Fruit fly (Drosophila melanogaster) whole organism, prepupa: ENCODE results near the gene hook.

Source experiments
- Blimp-1 ChIP-seq: fragments of 200-800 bp; sonication (Bioruptor generic); optimal IDR thresholded peaks from 3 replicates; lab custom pipeline; 2017; ENCODE audit warnings: missing biosample characterization, missing genetic modification characterization, mild to moderate bottlenecking, moderate library complexity, missing genetic modification reagents
- CG10631 ChIP-seq: fragments of 200-800 bp; sonication (Bioruptor generic); optimal IDR thresholded peaks from 2 replicates; lab custom pipeline; 2016; ENCODE audit warnings: missing biosample characterization, missing genetic modification characterization
- CG10669 ChIP-seq: fragments of 200-800 bp; sonication (Bioruptor generic); optimal IDR thresholded peaks from 3 replicates; lab custom pipeline; 2018; ENCODE audit warnings: missing biosample characterization, mild to moderate bottlenecking, missing genetic modification characterization, moderate library complexity
- CG11294 ChIP-seq: fragments of 200-800 bp; sonication (Bioruptor generic); IDR thresholded peaks from 2 replicates; pipeline ENCODE4 v1.3.6; 2022; ENCODE audit warnings: missing biosample characterization, missing genetic modification characterization
- CG11762 ChIP-seq: fragments of 200-800 bp; sonication (Bioruptor generic); optimal IDR thresholded peaks from 3 replicates; lab custom pipeline; 2016; ENCODE audit warnings: missing biosample characterization, missing genetic modification characterization; ENCODE audit not compliant: insufficient read depth
- CG15336 ChIP-seq: fragments of 200-800 bp; sonication (Bioruptor generic); IDR thresholded peaks from 2 replicates; pipeline ENCODE4 v1.3.6; 2022; ENCODE audit warnings: missing biosample characterization, missing genetic modification characterization
- CG1621 ChIP-seq: fragments of 200-800 bp; sonication (Bioruptor generic); optimal IDR thresholded peaks from 3 replicates; lab custom pipeline; 2018; ENCODE audit warnings: missing biosample characterization, mild to moderate bottlenecking, missing genetic modification characterization
- CG16779 ChIP-seq: fragments of 200-800 bp; sonication (Bioruptor generic); optimal IDR thresholded peaks from 3 replicates; lab custom pipeline; 2017; ENCODE audit warnings: missing biosample characterization, mild to moderate bottlenecking, missing genetic modification characterization
- CG3032 ChIP-seq: fragments of 200-800 bp; optimal IDR thresholded peaks from 2 replicates; lab custom pipeline; 2019; ENCODE audit warnings: missing biosample characterization, mild to moderate bottlenecking, missing genetic modification characterization, moderate library complexity
- CG32006 ChIP-seq: fragments of 200-800 bp; sonication (Bioruptor generic); optimal IDR thresholded peaks from 3 replicates; lab custom pipeline; 2017; ENCODE audit warnings: missing biosample characterization, mild to moderate bottlenecking, missing genetic modification characterization
- CG34406 ChIP-seq: fragments of 200-800 bp; sonication (Bioruptor generic); optimal IDR thresholded peaks from 3 replicates; lab custom pipeline; 2016; ENCODE audit warnings: missing biosample characterization, missing genetic modification characterization
- CG3919 ChIP-seq: fragments of 200-800 bp; sonication (Bioruptor generic); optimal IDR thresholded peaks from 3 replicates; lab custom pipeline; 2016; ENCODE audit warnings: missing biosample characterization, missing genetic modification characterization
- CG4318 ChIP-seq: fragments of 200-800 bp; sonication (Bioruptor generic); optimal IDR thresholded peaks from 3 replicates; lab custom pipeline; 2017; ENCODE audit warnings: missing biosample characterization, mild to moderate bottlenecking, missing genetic modification characterization
- CG6163 ChIP-seq: fragments of 200-800 bp; sonication (Bioruptor generic); IDR thresholded peaks from 3 replicates; pipeline ENCODE4 v1.3.6; 2022; ENCODE audit warnings: missing biosample characterization, missing genetic modification characterization
- CG6276 ChIP-seq: fragments of 200-800 bp; sonication (Bioruptor generic); optimal IDR thresholded peaks from 2 replicates; lab custom pipeline; 2017; ENCODE audit warnings: missing biosample characterization, mild to moderate bottlenecking, missing genetic modification characterization
- CG6792 ChIP-seq: fragments of 200-800 bp; sonication (Bioruptor generic); optimal IDR thresholded peaks from 3 replicates; lab custom pipeline; 2016; ENCODE audit warnings: missing biosample characterization, missing genetic modification characterization
- CG6854 ChIP-seq: fragments of 200-800 bp; sonication (Bioruptor generic); optimal IDR thresholded peaks from 2 replicates; lab custom pipeline; 2017; ENCODE audit warnings: missing biosample characterization, mild to moderate bottlenecking, missing genetic modification characterization
- CG7368 ChIP-seq: fragments of 200-800 bp; sonication (Bioruptor generic); optimal IDR thresholded peaks from 3 replicates; lab custom pipeline; 2016; ENCODE audit warnings: missing biosample characterization, missing genetic modification characterization
- CG8119 ChIP-seq: fragments of 200-800 bp; sonication (Bioruptor generic); IDR thresholded peaks from 3 replicates; pipeline ENCODE4 v1.3.6; 2022; ENCODE audit warnings: missing biosample characterization, missing genetic modification characterization
- CG8319 ChIP-seq: fragments of 200-800 bp; sonication (Bioruptor generic); optimal IDR thresholded peaks from 3 replicates; lab custom pipeline; 2016; ENCODE audit warnings: missing biosample characterization, missing genetic modification characterization
- CG8632 ChIP-seq: fragments of 200-800 bp; sonication (Bioruptor generic); optimal IDR thresholded peaks from 3 replicates; lab custom pipeline; 2016; ENCODE audit warnings: missing biosample characterization, missing genetic modification characterization
- CG9139 ChIP-seq: fragments of 200-800 bp; sonication (Bioruptor generic); optimal IDR thresholded peaks from 3 replicates; lab custom pipeline; 2017; ENCODE audit warnings: missing biosample characterization, mild to moderate bottlenecking, missing genetic modification characterization
- Eip75B ChIP-seq: fragments of 200-800 bp; sonication (Bioruptor generic); optimal IDR thresholded peaks from 3 replicates; lab custom pipeline; 2016; ENCODE audit warnings: missing biosample characterization, missing genetic modification characterization
- Eip78C ChIP-seq: fragments of 200-800 bp; sonication (Bioruptor generic); peaks from one replicate; lab custom pipeline; 2016; ENCODE audit warnings: missing biosample characterization, missing genetic modification characterization
- Eip93F ChIP-seq: fragments of 200-800 bp; sonication (Bioruptor generic); optimal IDR thresholded peaks from 2 replicates; lab custom pipeline; 2016; ENCODE audit warnings: missing biosample characterization, mild to moderate bottlenecking, missing genetic modification characterization
- Ets21C ChIP-seq: fragments of 200-800 bp; sonication (Bioruptor generic); optimal IDR thresholded peaks from 3 replicates; lab custom pipeline; 2016; ENCODE audit warnings: missing biosample characterization, missing genetic modification characterization
- Ets96B ChIP-seq: fragments of 200-800 bp; optimal IDR thresholded peaks from 2 replicates; lab custom pipeline; 2019; ENCODE audit warnings: missing biosample characterization, mild to moderate bottlenecking, missing genetic modification characterization, moderate library complexity
- Gug ChIP-seq: fragments of 200-800 bp; sonication (Bioruptor generic); IDR thresholded peaks from 2 replicates; pipeline ENCODE4 v1.3.6; 2022; ENCODE audit warnings: missing biosample characterization, missing genetic modification characterization
- Hr38 ChIP-seq: sonication (Bioruptor generic); optimal IDR thresholded peaks from 2 replicates; lab custom pipeline; 2016; ENCODE audit warnings: missing biosample characterization, missing genetic modification characterization
- Hr39 ChIP-seq: fragments of 200-800 bp; sonication (Bioruptor generic); optimal IDR thresholded peaks from 2 replicates; lab custom pipeline; 2016; ENCODE audit warnings: missing biosample characterization, missing genetic modification characterization
- Hr4 ChIP-seq: fragments of 200-800 bp; sonication (Bioruptor generic); optimal IDR thresholded peaks from 3 replicates; lab custom pipeline; 2016; ENCODE audit warnings: missing biosample characterization, missing genetic modification characterization
- Met ChIP-seq: fragments of 200-800 bp; sonication (Bioruptor generic); optimal IDR thresholded peaks from 3 replicates; lab custom pipeline; 2016; ENCODE audit warnings: missing biosample characterization, missing genetic modification characterization
- OdsH ChIP-seq: fragments of 200-800 bp; sonication (Bioruptor generic); optimal IDR thresholded peaks from 3 replicates; lab custom pipeline; 2016; ENCODE audit warnings: missing biosample characterization, missing genetic modification characterization
- Smox ChIP-seq: fragments of 200-800 bp; sonication (Bioruptor generic); optimal IDR thresholded peaks from 3 replicates; lab custom pipeline; 2016; ENCODE audit warnings: missing biosample characterization, missing genetic modification characterization
- Sox102F ChIP-seq: fragments of 200-800 bp; sonication (Bioruptor generic); optimal IDR thresholded peaks from 2 replicates; lab custom pipeline; 2016; ENCODE audit warnings: missing biosample characterization, mild to moderate bottlenecking, missing genetic modification characterization
- Sox15 ChIP-seq: fragments of 200-800 bp; sonication (Bioruptor generic); optimal IDR thresholded peaks from 3 replicates; lab custom pipeline; 2016; ENCODE audit warnings: missing biosample characterization, missing genetic modification characterization
- achi ChIP-seq: fragments of 200-800 bp; sonication (Bioruptor generic); optimal IDR thresholded peaks from 3 replicates; lab custom pipeline; 2016; ENCODE audit warnings: missing biosample characterization, missing genetic modification characterization
- acj6 ChIP-seq: fragments of 200-800 bp; sonication (Bioruptor generic); optimal IDR thresholded peaks from 3 replicates; lab custom pipeline; 2016; ENCODE audit warnings: missing biosample characterization, missing genetic modification characterization
- cyc ChIP-seq: fragments of 200-800 bp; sonication (Bioruptor generic); optimal IDR thresholded peaks from 3 replicates; lab custom pipeline; 2016; ENCODE audit warnings: missing biosample characterization, missing genetic modification characterization
- dsx ChIP-seq: fragments of 200-800 bp; optimal IDR thresholded peaks from 3 replicates; lab custom pipeline; 2019; ENCODE audit warnings: missing biosample characterization, mild to moderate bottlenecking, missing genetic modification characterization, moderate library complexity; ENCODE audit not compliant: poor library complexity, severe bottlenecking
- esn ChIP-seq: fragments of 200-800 bp; sonication (Bioruptor generic); optimal IDR thresholded peaks from 2 replicates; lab custom pipeline; 2016; ENCODE audit warnings: missing biosample characterization, mild to moderate bottlenecking, missing genetic modification characterization, moderate library complexity
- fkh ChIP-seq: fragments of 200-800 bp; sonication (Bioruptor generic); optimal IDR thresholded peaks from 3 replicates; lab custom pipeline; 2017; ENCODE audit warnings: missing biosample characterization, mild to moderate bottlenecking, missing genetic modification characterization, moderate library complexity
- lz ChIP-seq: fragments of 200-800 bp; sonication (Bioruptor generic); optimal IDR thresholded peaks from 3 replicates; lab custom pipeline; 2016; ENCODE audit warnings: missing biosample characterization, missing genetic modification characterization
- net ChIP-seq: fragments of 200-800 bp; sonication (Bioruptor generic); optimal IDR thresholded peaks from 3 replicates; lab custom pipeline; 2016; ENCODE audit warnings: missing biosample characterization, missing genetic modification characterization
- pdm3 ChIP-seq: fragments of 200-800 bp; sonication (Bioruptor generic); optimal IDR thresholded peaks from 3 replicates; lab custom pipeline; 2016; ENCODE audit warnings: missing biosample characterization, missing genetic modification characterization
- ss ChIP-seq, 2 experiments: fragments of 200-800 bp; sonication (Bioruptor generic); optimal IDR thresholded peaks; 2 replicates in 1 of 2; 3 replicates in 1 of 2; lab custom pipeline; 2017 to 2018; ENCODE audit warnings: mild to moderate bottlenecking in 2 of 2, missing biosample characterization in 2 of 2, missing genetic modification characterization in 2 of 2, moderate library complexity in 1 of 2
- svp ChIP-seq: fragments of 200-800 bp; sonication (Bioruptor generic); peaks from one replicate; lab custom pipeline; 2016; ENCODE audit warnings: missing biosample characterization, missing genetic modification characterization
- topi ChIP-seq: fragments of 200-800 bp; sonication (Bioruptor generic); optimal IDR thresholded peaks from 3 replicates; lab custom pipeline; 2016; ENCODE audit warnings: missing biosample characterization, missing genetic modification characterization

The hook gene

dm6 chr2L:18984158-18984557 lies 49.1 kb downstream of the hook start:
- TF ChIP-seq CG8119 (GFP tag; lab: Robert Waterston, UW) (no peak), Met (GFP tag; lab: Kevin White, UChicago) (no peak), fkh (peak; percentile 17), svp (GFP tag; lab: Kevin White, UChicago) (peak; percentile 88), CG6163 (GFP tag; lab: Robert Waterston, UW) (0 out of 3 replicates have a peak, but pooled peaks have one; percentile 30), Eip78C (peak; percentile 26), ss (GFP tag; optimal IDR thresholded peaks at IDR 0.05; lab: Kevin White, UChicago) (peak; percentile 20 to 71)

dm6 chr2L:18982826-18983758 lies 50.2 kb downstream of the hook start:
- TF ChIP-seq CG4318 = no peak
- no peak for TF ChIP-seq CG7368 (GFP tag; lab: Kevin White, UChicago)
- TF ChIP-seq CG15336 (GFP tag; lab: Robert Waterston, UW) = no peak
- no peak for TF ChIP-seq Sox102F
- peak; percentile 40 for TF ChIP-seq dsx (GFP tag; lab: Kevin White, UChicago)
- TF ChIP-seq CG6854 = no peak
- peak; percentile 52 for TF ChIP-seq esn (GFP tag; lab: Kevin White, UChicago)
- peak; percentile 29 for TF ChIP-seq Smox (GFP tag; lab: Kevin White, UChicago)
- no peak for TF ChIP-seq CG3919 (GFP tag; lab: Kevin White, UChicago)
- TF ChIP-seq net (GFP tag; lab: Kevin White, UChicago) = no peak
- TF ChIP-seq Gug (GFP tag; lab: Robert Waterston, UW) = no peak
- peak; percentile 73 for TF ChIP-seq Eip78C
- no peak for TF ChIP-seq cyc (GFP tag; lab: Kevin White, UChicago)
- TF ChIP-seq OdsH (GFP tag; lab: Kevin White, UChicago) = no peak
- peak; percentile 35 for TF ChIP-seq Hr39 (GFP tag; lab: Kevin White, UChicago)
- no peak for TF ChIP-seq Eip93F (GFP tag; lab: Kevin White, UChicago)
- peak; percentile 0 for TF ChIP-seq achi (GFP tag; lab: Kevin White, UChicago)
- TF ChIP-seq CG1621 (tag; lab: Kevin White, UChicago) = no peak
- no peak for TF ChIP-seq CG8319 (GFP tag; lab: Kevin White, UChicago)
- no peak for TF ChIP-seq Ets21C (GFP tag; lab: Kevin White, UChicago)
- peak; percentile 6 for TF ChIP-seq CG3032
- 0 out of 3 replicates have a peak, but pooled peaks have one; percentile 16 for TF ChIP-seq CG8119 (GFP tag; lab: Robert Waterston, UW)
- TF ChIP-seq CG10631 = peak; percentile 34
- TF ChIP-seq CG6276 (GFP tag; lab: Kevin White, UChicago) = no peak
- no peak for TF ChIP-seq CG6163 (GFP tag; lab: Robert Waterston, UW)
- peak; percentile 33 for TF ChIP-seq pdm3 (GFP tag; lab: Kevin White, UChicago)
- TF ChIP-seq CG9139 (GFP tag; lab: Kevin White, UChicago) = no peak
- TF ChIP-seq topi (GFP tag; lab: Kevin White, UChicago) = no peak
- peak; percentile 30 for TF ChIP-seq Ets96B (tag; lab: Kevin White, UChicago)
- peak; percentile 17 for TF ChIP-seq Eip75B (GFP tag; lab: Kevin White, UChicago)
- peak; percentile 19 for TF ChIP-seq CG8632
- TF ChIP-seq CG11294 (GFP tag; lab: Robert Waterston, UW) = no peak
- TF ChIP-seq CG32006 (GFP tag; lab: Kevin White, UChicago) = peak; percentile 36
- TF ChIP-seq acj6 (GFP tag; lab: Kevin White, UChicago) = peak; percentile 51
- no peak for TF ChIP-seq Blimp-1 (GFP tag; lab: Kevin White, UChicago)
- no peak for TF ChIP-seq fkh
- peak; percentile 5 for TF ChIP-seq CG6792 (GFP tag; lab: Kevin White, UChicago)
- TF ChIP-seq lz = peak; percentile 44
- TF ChIP-seq CG34406 (GFP tag; lab: Kevin White, UChicago) = peak; percentile 33
- no peak for TF ChIP-seq CG16779 (tag; lab: Kevin White, UChicago)
- TF ChIP-seq Sox15 (GFP tag; lab: Kevin White, UChicago) = no peak
- no peak for TF ChIP-seq CG10669 (GFP tag; lab: Kevin White, UChicago)
- no peak for TF ChIP-seq Hr38 (GFP tag; lab: Kevin White, UChicago)
- TF ChIP-seq CG11762 (GFP tag; lab: Kevin White, UChicago) = no peak
- TF ChIP-seq svp (GFP tag; lab: Kevin White, UChicago) = peak; percentile 68
- TF ChIP-seq Hr4 = no peak
